Fruit fly (Drosophila melanogaster) whole organism, prepupa: Measurements from ENCODE around the gene RabX6.
A peak's percentile ranks its signal among the peaks of the same experiment; 100 is the strongest.

Experiments used
- CG10631 ChIP-seq: fragments of 200-800 bp; sonication (Bioruptor generic); optimal IDR thresholded peaks from 2 replicates; lab custom pipeline; 2016; ENCODE audit warnings: missing biosample characterization, missing genetic modification characterization
- CG10669 ChIP-seq: fragments of 200-800 bp; sonication (Bioruptor generic); optimal IDR thresholded peaks from 3 replicates; lab custom pipeline; 2018; ENCODE audit warnings: missing biosample characterization, mild to moderate bottlenecking, missing genetic modification characterization, moderate library complexity
- CG11294 ChIP-seq: fragments of 200-800 bp; sonication (Bioruptor generic); IDR thresholded peaks from 2 replicates; pipeline ENCODE4 v1.3.6; 2022; ENCODE audit warnings: missing biosample characterization, missing genetic modification characterization
- CG11902 ChIP-seq: fragments of 200-800 bp; sonication (Bioruptor generic); optimal IDR thresholded peaks from 3 replicates; lab custom pipeline; 2016; ENCODE audit warnings: missing biosample characterization, missing genetic modification characterization
- CG16779 ChIP-seq: fragments of 200-800 bp; sonication (Bioruptor generic); optimal IDR thresholded peaks from 3 replicates; lab custom pipeline; 2017; ENCODE audit warnings: missing biosample characterization, mild to moderate bottlenecking, missing genetic modification characterization
- CG3032 ChIP-seq: fragments of 200-800 bp; optimal IDR thresholded peaks from 2 replicates; lab custom pipeline; 2019; ENCODE audit warnings: missing biosample characterization, mild to moderate bottlenecking, missing genetic modification characterization, moderate library complexity
- CG31627 ChIP-seq: fragments of 200-800 bp; sonication (Bioruptor generic); optimal IDR thresholded peaks from 3 replicates; lab custom pipeline; 2016; ENCODE audit warnings: missing biosample characterization, missing genetic modification characterization
- CG32006 ChIP-seq: fragments of 200-800 bp; sonication (Bioruptor generic); optimal IDR thresholded peaks from 3 replicates; lab custom pipeline; 2017; ENCODE audit warnings: missing biosample characterization, mild to moderate bottlenecking, missing genetic modification characterization
- CG3919 ChIP-seq: fragments of 200-800 bp; sonication (Bioruptor generic); optimal IDR thresholded peaks from 3 replicates; lab custom pipeline; 2016; ENCODE audit warnings: missing biosample characterization, missing genetic modification characterization
- CG4318 ChIP-seq: fragments of 200-800 bp; sonication (Bioruptor generic); optimal IDR thresholded peaks from 3 replicates; lab custom pipeline; 2017; ENCODE audit warnings: missing biosample characterization, mild to moderate bottlenecking, missing genetic modification characterization
- CG6163 ChIP-seq: fragments of 200-800 bp; sonication (Bioruptor generic); IDR thresholded peaks from 3 replicates; pipeline ENCODE4 v1.3.6; 2022; ENCODE audit warnings: missing biosample characterization, missing genetic modification characterization
- CG6276 ChIP-seq: fragments of 200-800 bp; sonication (Bioruptor generic); optimal IDR thresholded peaks from 2 replicates; lab custom pipeline; 2017; ENCODE audit warnings: missing biosample characterization, mild to moderate bottlenecking, missing genetic modification characterization
- CG6792 ChIP-seq: fragments of 200-800 bp; sonication (Bioruptor generic); optimal IDR thresholded peaks from 3 replicates; lab custom pipeline; 2016; ENCODE audit warnings: missing biosample characterization, missing genetic modification characterization
- CG6854 ChIP-seq: fragments of 200-800 bp; sonication (Bioruptor generic); optimal IDR thresholded peaks from 2 replicates; lab custom pipeline; 2017; ENCODE audit warnings: missing biosample characterization, mild to moderate bottlenecking, missing genetic modification characterization
- CG7368 ChIP-seq: fragments of 200-800 bp; sonication (Bioruptor generic); optimal IDR thresholded peaks from 3 replicates; lab custom pipeline; 2016; ENCODE audit warnings: missing biosample characterization, missing genetic modification characterization
- CG8119 ChIP-seq: fragments of 200-800 bp; sonication (Bioruptor generic); IDR thresholded peaks from 3 replicates; pipeline ENCODE4 v1.3.6; 2022; ENCODE audit warnings: missing biosample characterization, missing genetic modification characterization
- CG9139 ChIP-seq: fragments of 200-800 bp; sonication (Bioruptor generic); optimal IDR thresholded peaks from 3 replicates; lab custom pipeline; 2017; ENCODE audit warnings: missing biosample characterization, mild to moderate bottlenecking, missing genetic modification characterization
- Eip75B ChIP-seq: fragments of 200-800 bp; sonication (Bioruptor generic); optimal IDR thresholded peaks from 3 replicates; lab custom pipeline; 2016; ENCODE audit warnings: missing biosample characterization, missing genetic modification characterization
- Eip78C ChIP-seq: fragments of 200-800 bp; sonication (Bioruptor generic); peaks from one replicate; lab custom pipeline; 2016; ENCODE audit warnings: missing biosample characterization, missing genetic modification characterization
- Eip93F ChIP-seq: fragments of 200-800 bp; sonication (Bioruptor generic); optimal IDR thresholded peaks from 2 replicates; lab custom pipeline; 2016; ENCODE audit warnings: missing biosample characterization, mild to moderate bottlenecking, missing genetic modification characterization
- Ets96B ChIP-seq: fragments of 200-800 bp; optimal IDR thresholded peaks from 2 replicates; lab custom pipeline; 2019; ENCODE audit warnings: missing biosample characterization, mild to moderate bottlenecking, missing genetic modification characterization, moderate library complexity
- Gug ChIP-seq: fragments of 200-800 bp; sonication (Bioruptor generic); IDR thresholded peaks from 2 replicates; pipeline ENCODE4 v1.3.6; 2022; ENCODE audit warnings: missing biosample characterization, missing genetic modification characterization
- Lpt ChIP-seq: fragments of 200-800 bp; sonication (Bioruptor generic); optimal IDR thresholded peaks from 3 replicates; lab custom pipeline; 2016; ENCODE audit warnings: missing biosample characterization, missing genetic modification characterization
- Sox102F ChIP-seq: fragments of 200-800 bp; sonication (Bioruptor generic); optimal IDR thresholded peaks from 2 replicates; lab custom pipeline; 2016; ENCODE audit warnings: missing biosample characterization, mild to moderate bottlenecking, missing genetic modification characterization
- Sox14 ChIP-seq: fragments of 200-800 bp; sonication (Bioruptor generic); optimal IDR thresholded peaks from 3 replicates; lab custom pipeline; 2016; ENCODE audit warnings: missing biosample characterization, missing genetic modification characterization
- Sox15 ChIP-seq: fragments of 200-800 bp; sonication (Bioruptor generic); optimal IDR thresholded peaks from 3 replicates; lab custom pipeline; 2016; ENCODE audit warnings: missing biosample characterization, missing genetic modification characterization
- cyc ChIP-seq: fragments of 200-800 bp; sonication (Bioruptor generic); optimal IDR thresholded peaks from 3 replicates; lab custom pipeline; 2016; ENCODE audit warnings: missing biosample characterization, missing genetic modification characterization
- dac ChIP-seq: fragments of 200-800 bp; sonication (Bioruptor generic); optimal IDR thresholded peaks from 2 replicates; lab custom pipeline; 2017; ENCODE audit warnings: missing biosample characterization, mild to moderate bottlenecking, missing genetic modification characterization
- dsx ChIP-seq: fragments of 200-800 bp; optimal IDR thresholded peaks from 3 replicates; lab custom pipeline; 2019; ENCODE audit warnings: missing biosample characterization, mild to moderate bottlenecking, missing genetic modification characterization, moderate library complexity; ENCODE audit not compliant: poor library complexity, severe bottlenecking
- eg ChIP-seq: fragments of 200-800 bp; sonication (Bioruptor generic); IDR thresholded peaks from 3 replicates; pipeline ENCODE4 v1.3.6; 2022; ENCODE audit warnings: missing biosample characterization, missing genetic modification characterization
- fkh ChIP-seq: fragments of 200-800 bp; sonication (Bioruptor generic); optimal IDR thresholded peaks from 3 replicates; lab custom pipeline; 2017; ENCODE audit warnings: missing biosample characterization, mild to moderate bottlenecking, missing genetic modification characterization, moderate library complexity
- net ChIP-seq: fragments of 200-800 bp; sonication (Bioruptor generic); optimal IDR thresholded peaks from 3 replicates; lab custom pipeline; 2016; ENCODE audit warnings: missing biosample characterization, missing genetic modification characterization
- salr ChIP-seq, 2 experiments: fragments of 200-800 bp; sonication (Bioruptor generic); optimal IDR thresholded peaks; 3 replicates each; lab custom pipeline; 2016 to 2018; ENCODE audit warnings: missing biosample characterization in 2 of 2, missing genetic modification characterization in 2 of 2, mild to moderate bottlenecking in 1 of 2
- spab ChIP-seq: fragments of 200-800 bp; sonication (Bioruptor generic); optimal IDR thresholded peaks from 2 replicates; lab custom pipeline; 2017; ENCODE audit warnings: missing biosample characterization, mild to moderate bottlenecking, missing genetic modification characterization, missing genetic modification reagents
- ss ChIP-seq, 2 experiments: fragments of 200-800 bp; sonication (Bioruptor generic); optimal IDR thresholded peaks; 2 replicates in 1 of 2; 3 replicates in 1 of 2; lab custom pipeline; 2017 to 2018; ENCODE audit warnings: mild to moderate bottlenecking in 2 of 2, missing biosample characterization in 2 of 2, missing genetic modification characterization in 2 of 2, moderate library complexity in 1 of 2
- svp ChIP-seq: fragments of 200-800 bp; sonication (Bioruptor generic); peaks from one replicate; lab custom pipeline; 2016; ENCODE audit warnings: missing biosample characterization, missing genetic modification characterization
- topi ChIP-seq: fragments of 200-800 bp; sonication (Bioruptor generic); optimal IDR thresholded peaks from 3 replicates; lab custom pipeline; 2016; ENCODE audit warnings: missing biosample characterization, missing genetic modification characterization
- vri ChIP-seq: fragments of 200-800 bp; sonication (Bioruptor generic); optimal IDR thresholded peaks from 3 replicates; lab custom pipeline; 2016; ENCODE audit warnings: missing biosample characterization, mild to moderate bottlenecking, missing genetic modification characterization

Gene RabX6

DNA sequence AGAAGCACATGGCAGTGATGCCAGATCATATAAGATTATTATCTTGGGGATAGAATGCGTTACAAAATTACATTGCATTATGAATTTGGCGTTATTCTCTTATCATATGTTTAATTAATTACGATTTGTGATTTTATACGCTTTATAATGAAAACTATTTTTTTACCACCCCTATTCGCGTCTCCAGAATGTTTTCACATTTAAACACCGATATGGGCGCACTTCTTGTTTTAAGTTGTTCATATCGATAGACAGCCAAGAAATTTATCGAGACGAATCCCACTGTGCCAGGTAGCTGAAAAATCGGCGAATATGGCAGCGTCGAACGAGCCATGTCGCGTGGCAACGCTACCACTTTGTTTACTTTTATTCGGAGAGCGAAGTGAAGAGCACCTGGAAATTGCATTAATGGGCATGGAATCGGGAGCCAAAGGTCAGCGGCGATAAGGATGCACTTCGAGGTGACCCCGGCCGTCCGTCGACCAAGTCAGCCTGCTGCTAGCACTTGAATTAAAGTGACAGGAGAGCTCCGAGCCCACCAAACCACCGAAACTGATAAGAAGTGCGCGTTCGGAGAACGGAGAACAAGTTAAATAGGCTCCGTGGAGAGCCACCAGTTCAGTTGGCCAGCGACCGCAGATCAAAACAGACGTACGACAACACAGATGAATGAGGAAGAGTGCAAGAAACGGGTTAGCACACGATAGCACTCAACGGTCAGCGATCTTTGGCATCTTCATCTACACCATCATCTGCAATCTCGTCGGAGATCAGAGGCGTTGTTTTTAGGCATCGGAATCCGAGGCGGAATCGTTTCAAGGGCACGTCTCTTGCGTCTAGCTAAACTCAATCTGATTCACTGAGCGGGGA lies 41.9 kb upstream of the RabX6 start, which contains the start of gene Gale:
Gene Gale (plus strand): TSS at position 401 of the 870 bp plus-strand sequence.
- TF ChIP-seq Eip93F (GFP tag; lab: Kevin White, UChicago) (no peak), fkh (peak; percentile 97), CG32006 (GFP tag; lab: Kevin White, UChicago) (no peak), spab (GFP tag; lab: Kevin White, UChicago) (no peak), CG6854 (peak; percentile 33), CG16779 (tag; lab: Kevin White, UChicago) (peak; percentile 31), salr (GFP tag; optimal IDR thresholded peaks at IDR 0.05; lab: Kevin White, UChicago) (no peak), ss (GFP tag; optimal IDR thresholded peaks at IDR 0.05; lab: Kevin White, UChicago) (peak; percentile 24 to 61), CG6163 (GFP tag; lab: Robert Waterston, UW) (no peak), svp (GFP tag; lab: Kevin White, UChicago) (peak; percentile 99), Sox14 (GFP tag; lab: Kevin White, UChicago) (peak; percentile 21), CG6792 (GFP tag; lab: Kevin White, UChicago) (no peak), CG8119 (GFP tag; lab: Robert Waterston, UW) (peak; percentile 52; the same call in 1 of the 3 replicates), Eip78C (GFP tag; lab: Kevin White, UChicago) (peak; percentile 68), CG6276 (GFP tag; lab: Kevin White, UChicago) (peak; percentile 5), Sox15 (GFP tag; lab: Kevin White, UChicago) (no peak), CG10631 (GFP tag; lab: Kevin White, UChicago) (no peak), dac (no peak), net (GFP tag; lab: Kevin White, UChicago) (peak; percentile 17), CG9139 (peak; percentile 54)

DNA sequence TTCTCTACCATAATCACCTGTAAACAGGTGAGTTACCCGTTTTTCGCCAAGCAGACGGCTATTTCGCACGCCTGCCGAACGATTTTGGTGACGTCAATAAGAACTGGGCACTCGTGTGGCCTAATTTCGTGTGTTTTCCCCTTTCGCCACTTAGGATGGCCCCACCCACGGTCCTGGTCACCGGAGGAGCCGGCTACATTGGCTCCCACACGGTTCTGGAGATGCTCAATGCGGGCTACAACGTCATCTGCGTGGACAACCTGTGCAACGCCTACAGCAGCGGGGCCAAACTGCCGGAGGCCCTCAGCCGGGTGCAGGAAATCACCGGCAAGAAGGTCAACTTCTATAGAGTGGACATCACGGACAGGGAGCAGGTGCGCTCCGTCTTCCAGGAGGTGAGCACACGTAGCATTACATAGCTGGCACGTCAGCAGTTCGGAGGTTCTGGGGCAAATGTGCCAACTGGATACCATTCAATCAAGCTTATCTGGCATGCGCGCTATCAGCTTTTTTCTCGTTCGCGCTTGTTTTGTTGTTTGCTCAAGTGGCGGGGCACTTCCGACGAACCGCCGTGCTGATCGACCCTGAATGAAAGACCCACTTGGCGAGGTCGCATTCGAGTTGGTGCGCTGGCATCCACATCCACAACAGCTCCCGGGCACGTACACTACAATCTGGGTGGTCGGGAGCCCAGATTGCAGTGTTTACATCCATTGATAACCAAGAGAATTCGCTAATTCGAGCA lies 41.1 kb upstream of the RabX6 start:
- TF ChIP-seq fkh (peak; percentile 62), svp (GFP tag; lab: Kevin White, UChicago) (peak; percentile 68), spab (GFP tag; lab: Kevin White, UChicago) (no peak), Eip78C (GFP tag; lab: Kevin White, UChicago) (peak; percentile 17), CG6163 (GFP tag; lab: Robert Waterston, UW) (0 out of 3 replicates have a peak, but pooled peaks have one; percentile 22)

DNA sequence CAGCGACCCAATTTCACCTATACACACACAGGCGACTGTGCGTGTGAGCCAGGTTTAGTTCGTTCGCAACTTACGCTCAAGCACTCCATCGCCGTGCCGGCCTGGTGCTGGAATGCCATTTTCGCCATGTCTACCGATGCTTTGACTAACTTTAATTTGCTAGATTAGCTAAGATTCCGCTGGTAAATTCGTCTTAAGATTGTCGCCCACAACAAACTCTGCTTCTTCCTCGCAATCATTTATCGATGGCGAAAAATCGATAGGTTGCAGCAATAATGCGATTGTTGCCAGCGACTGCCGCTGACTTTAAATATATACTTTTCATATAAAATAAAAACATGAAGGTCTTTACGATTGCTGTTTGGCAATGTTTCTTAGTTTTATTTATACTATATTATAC lies 37.7 kb upstream of the RabX6 start, which contains the start of gene CG3402:
Gene CG3402 (minus strand): TSS at position 245 of the 400 bp plus-strand sequence.
- no peak for TF ChIP-seq CG7368 (GFP tag; lab: Kevin White, UChicago)
- no peak for TF ChIP-seq vri
- peak; percentile 22 for TF ChIP-seq Eip78C (GFP tag; lab: Kevin White, UChicago)
- 0 out of 3 replicates have a peak, but pooled peaks have one; percentile 8 for TF ChIP-seq CG6163 (GFP tag; lab: Robert Waterston, UW)
- TF ChIP-seq eg (GFP tag; lab: Robert Waterston, UW), result no peak
- no peak for TF ChIP-seq CG4318 (GFP tag; lab: Kevin White, UChicago)
- peak; percentile 63 for TF ChIP-seq svp (GFP tag; lab: Kevin White, UChicago)
- no peak for TF ChIP-seq Eip75B (GFP tag; lab: Kevin White, UChicago)
- no peak for TF ChIP-seq CG10669 (GFP tag; lab: Kevin White, UChicago)
- no peak for TF ChIP-seq Sox102F (GFP tag; lab: Kevin White, UChicago)
- TF ChIP-seq CG3919 (GFP tag; lab: Kevin White, UChicago), result no peak
- TF ChIP-seq, all 60 proteins: peak for 3

DNA sequence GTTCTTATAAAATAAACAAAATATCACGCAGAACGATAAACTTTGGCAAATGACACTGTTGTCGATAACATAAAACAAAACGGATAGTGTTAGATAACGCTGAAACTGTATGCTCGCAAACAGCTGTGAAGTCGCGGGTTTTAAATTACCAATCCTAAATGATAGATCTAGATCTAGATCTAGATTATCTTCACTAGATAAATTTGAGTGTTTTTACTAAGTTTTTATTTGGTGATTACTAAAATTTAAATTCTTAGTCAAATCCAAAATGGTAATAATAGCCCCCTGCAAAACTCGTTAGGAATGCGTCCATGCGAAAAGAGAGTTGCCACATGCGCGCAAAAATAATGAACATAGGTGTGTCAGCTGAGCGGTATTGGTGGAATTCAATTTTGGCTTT lies 36.3 kb upstream of the RabX6 start, which contains the start of the genes MED30 and Rev1:
Gene MED30 (minus strand): TSS at position 71 of the 400 bp plus-strand sequence.
Gene Rev1 (plus strand): TSS at position 345 of the 400 bp plus-strand sequence.
- TF ChIP-seq CG11902 (peak; percentile 90), Ets96B (tag; lab: Kevin White, UChicago) (peak; percentile 88), Gug (GFP tag; lab: Robert Waterston, UW) (peak; percentile 80), CG10669 (GFP tag; lab: Kevin White, UChicago) (peak; percentile 87), dsx (GFP tag; lab: Kevin White, UChicago) (peak; percentile 81), CG6854 (peak; percentile 72), Lpt (GFP tag; lab: Kevin White, UChicago) (peak; percentile 86), CG3919 (GFP tag; lab: Kevin White, UChicago) (peak; percentile 97), topi (peak; percentile 92), CG11294 (GFP tag; lab: Robert Waterston, UW) (peak; percentile 81), CG9139 (peak; percentile 46), Eip75B (GFP tag; lab: Kevin White, UChicago) (peak; percentile 94), CG31627 (GFP tag; lab: Kevin White, UChicago) (peak; percentile 98), Sox14 (GFP tag; lab: Kevin White, UChicago) (peak; percentile 94), CG3032 (tag; lab: Kevin White, UChicago) (peak; percentile 89), CG32006 (GFP tag; lab: Kevin White, UChicago) (peak; percentile 86), salr (GFP tag; optimal IDR thresholded peaks at IDR 0.05; lab: Kevin White, UChicago) (peak; percentile 81 to 85), net (GFP tag; lab: Kevin White, UChicago) (peak; percentile 93), CG6163 (GFP tag; lab: Robert Waterston, UW) (peak; percentile 92), CG10631 (GFP tag; lab: Kevin White, UChicago) (peak; percentile 97), svp (GFP tag; lab: Kevin White, UChicago) (peak; percentile 97), cyc (GFP tag; lab: Kevin White, UChicago) (peak; percentile 97), CG4318 (GFP tag; lab: Kevin White, UChicago) (no peak), fkh (peak; percentile 79)
